Worm (Caenorhabditis elegans): ENCODE results near the gene cyp-13A2.

ce11 chrII:9802642-9803041, 15.2 kb upstream of the cyp-13A2 start, which contains the start of gene cyp-13A6:
- TF ChIP-seq unc-130 (GFP tag; optimal IDR thresholded peaks at IDR 0.05) (no peak), unc-62 (GFP tag; optimal IDR thresholded peaks at IDR 0.05) (no peak), pha-4 (tag; optimal IDR thresholded peaks at IDR 0.05) (no peak), F49E8.2 (tag; optimal IDR thresholded peaks at IDR 0.05; ENCODE audit: insufficient read depth) (no peak), F57A8.1 (GFP tag; optimal IDR thresholded peaks at IDR 0.05) (no peak), Y53F4B.3 (GFP tag; IDR thresholded peaks at IDR 0.05) (no peak), madf-10 (tag; optimal IDR thresholded peaks at IDR 0.05) (no peak), nhr-90 (tag; optimal IDR thresholded peaks at IDR 0.05) (no peak)

Measured in whole organism, young adult.